Fruit fly (Drosophila melanogaster) whole organism, wandering third instar larva: Measurements from ENCODE around the gene CG9922.

ENCODE experiments used
- Abd-B ChIP-seq: fragments of >200 bp; optimal IDR thresholded peaks from 2 replicates; lab custom pipeline; 2017; ENCODE audit warnings: missing biosample characterization, missing genetic modification characterization
- CG32264 ChIP-seq: fragments of 200-800 bp; sonication (Bioruptor generic); optimal IDR thresholded peaks from 2 replicates; lab custom pipeline; 2016; ENCODE audit warnings: missing biosample characterization, missing genetic modification characterization
- CrebA ChIP-seq: fragments of 200-800 bp; sonication (Bioruptor generic); optimal IDR thresholded peaks from 2 replicates; lab custom pipeline; 2016; ENCODE audit warnings: missing biosample characterization, mild to moderate bottlenecking, missing genetic modification characterization, borderline replicate concordance
- Dif ChIP-seq: fragments of 200-275, 200-300 bp; sonication (Bioruptor generic); optimal IDR thresholded peaks from 2 replicates; lab custom pipeline; 2018; ENCODE audit warnings: missing biosample characterization, missing genetic modification characterization; ENCODE audit not compliant: partially characterized antibody
- HLH106 ChIP-seq: fragments of 200-800 bp; optimal IDR thresholded peaks from 3 replicates; lab custom pipeline; 2019; ENCODE audit warnings: missing biosample characterization, mild to moderate bottlenecking, missing genetic modification characterization, moderate library complexity
- Hnf4 ChIP-seq: fragments of 200-800 bp; sonication (Bioruptor generic); optimal IDR thresholded peaks from 2 replicates; lab custom pipeline; 2016; ENCODE audit warnings: missing biosample characterization, mild to moderate bottlenecking, missing genetic modification characterization
- Hr78 ChIP-seq: fragments of >200 bp; optimal IDR thresholded peaks from 2 replicates; lab custom pipeline; 2017; ENCODE audit warnings: missing biosample characterization, missing genetic modification characterization
- Hr83 ChIP-seq: fragments of 200-300 bp; sonication (Bioruptor generic); optimal IDR thresholded peaks from 2 replicates; lab custom pipeline; 2016; ENCODE audit warnings: missing biosample characterization, mild to moderate bottlenecking, missing genetic modification characterization, moderate library complexity; ENCODE audit not compliant: poor library complexity, severe bottlenecking
- Jra ChIP-seq: sonication (Bioruptor generic); optimal IDR thresholded peaks from 2 replicates; lab custom pipeline; 2016; ENCODE audit warnings: missing biosample characterization, missing genetic modification characterization
- OdsH ChIP-seq: fragments of 200-800 bp; sonication (Bioruptor generic); optimal IDR thresholded peaks from 2 replicates; lab custom pipeline; 2016; ENCODE audit warnings: missing biosample characterization, mild to moderate bottlenecking, missing genetic modification characterization
- Rel ChIP-seq, 2 experiments: fragments of 200-800 bp; sonication (Bioruptor generic) in 1 of 2; optimal IDR thresholded peaks; 2 replicates in 1 of 2; 3 replicates in 1 of 2; lab custom pipeline; 2016 to 2019; ENCODE audit warnings: mild to moderate bottlenecking in 2 of 2, missing biosample characterization in 2 of 2, missing genetic modification characterization in 2 of 2, moderate library complexity in 1 of 2
- Sp1 ChIP-seq: fragments of 200-800 bp; sonication (Bioruptor generic); optimal IDR thresholded peaks from 3 replicates; lab custom pipeline; 2019; ENCODE audit warnings: missing biosample characterization, mild to moderate bottlenecking, missing genetic modification characterization, moderate library complexity
- Vsx2 ChIP-seq: fragments of 200-300, 225-300 bp; sonication (Bioruptor generic); optimal IDR thresholded peaks from 2 replicates; lab custom pipeline; 2018; ENCODE audit warnings: missing biosample characterization, missing genetic modification characterization; ENCODE audit not compliant: partially characterized antibody
- brk ChIP-seq: fragments of 200-800 bp; sonication (Bioruptor generic); optimal IDR thresholded peaks from 2 replicates; lab custom pipeline; 2016; ENCODE audit warnings: missing biosample characterization, mild to moderate bottlenecking, missing genetic modification characterization
- dl ChIP-seq, 2 experiments: fragments of 175-275, 200-275 bp in 1 of 2; fragments of 200-275 bp in 1 of 2; sonication (Bioruptor generic); optimal IDR thresholded peaks; lab custom pipeline; 2018; ENCODE audit warnings: mild to moderate bottlenecking in 2 of 2, missing biosample characterization in 2 of 2, missing genetic modification characterization in 2 of 2, moderate library complexity in 2 of 2; ENCODE audit not compliant: partially characterized antibody in 2 of 2, insufficient read depth in 1 of 2
- dsf ChIP-seq: sonication (Bioruptor generic); optimal IDR thresholded peaks from 2 replicates; lab custom pipeline; 2016; ENCODE audit warnings: missing biosample characterization, missing genetic modification characterization, borderline replicate concordance
- ey ChIP-seq: fragments of 200-800 bp; sonication (Bioruptor generic); optimal IDR thresholded peaks from 2 replicates; lab custom pipeline; 2016; ENCODE audit warnings: missing biosample characterization, missing genetic modification characterization
- foxo ChIP-seq, 2 experiments: fragments of 200-800 bp; sonication (Bioruptor generic); optimal IDR thresholded peaks; 2 replicates in 1 of 2; 3 replicates in 1 of 2; lab custom pipeline; 2016 to 2017; ENCODE audit warnings: missing biosample characterization in 2 of 2, missing genetic modification characterization in 2 of 2
- h ChIP-seq: fragments of 200-800 bp; sonication (Bioruptor generic); optimal IDR thresholded peaks from 3 replicates; lab custom pipeline; 2016; ENCODE audit warnings: missing biosample characterization, mild to moderate bottlenecking, missing genetic modification characterization
- jim ChIP-seq: fragments of 175-275, 200-325 bp; sonication (Bioruptor generic); optimal IDR thresholded peaks from 2 replicates; lab custom pipeline; 2016; ENCODE audit warnings: missing biosample characterization, mild to moderate bottlenecking, missing genetic modification characterization
- pan ChIP-seq: fragments of >200 bp; optimal IDR thresholded peaks from 2 replicates; lab custom pipeline; 2017
- psq ChIP-seq: fragments of 200-800 bp; sonication (Bioruptor generic); optimal IDR thresholded peaks from 3 replicates; lab custom pipeline; 2017; ENCODE audit warnings: missing biosample characterization, mild to moderate bottlenecking, missing genetic modification characterization, moderate library complexity
- rgr ChIP-seq: fragments of 200-800 bp; sonication (Bioruptor generic); optimal IDR thresholded peaks from 3 replicates; lab custom pipeline; 2016; ENCODE audit warnings: missing biosample characterization, mild to moderate bottlenecking, missing genetic modification characterization
- sage ChIP-seq: fragments of 200-800 bp; sonication (Bioruptor generic); optimal IDR thresholded peaks from 2 replicates; lab custom pipeline; 2016; ENCODE audit warnings: missing biosample characterization, mild to moderate bottlenecking, missing genetic modification characterization
- sv ChIP-seq: fragments of 200-800 bp; sonication (Bioruptor generic); optimal IDR thresholded peaks from 3 replicates; lab custom pipeline; 2016; ENCODE audit warnings: missing biosample characterization, missing genetic modification characterization
- tai ChIP-seq: sonication (Bioruptor generic); optimal IDR thresholded peaks from 2 replicates; lab custom pipeline; 2016; ENCODE audit warnings: missing biosample characterization, missing genetic modification characterization
- usp ChIP-seq: fragments of >200 bp; optimal IDR thresholded peaks from 2 replicates; lab custom pipeline; 2017; ENCODE audit warnings: missing biosample characterization, missing genetic modification characterization
- woc ChIP-seq: sonication (Bioruptor generic); optimal IDR thresholded peaks from 2 replicates; lab custom pipeline; 2016; ENCODE audit warnings: missing biosample characterization, mild to moderate bottlenecking, missing genetic modification characterization

The CG9922 gene

DNA sequence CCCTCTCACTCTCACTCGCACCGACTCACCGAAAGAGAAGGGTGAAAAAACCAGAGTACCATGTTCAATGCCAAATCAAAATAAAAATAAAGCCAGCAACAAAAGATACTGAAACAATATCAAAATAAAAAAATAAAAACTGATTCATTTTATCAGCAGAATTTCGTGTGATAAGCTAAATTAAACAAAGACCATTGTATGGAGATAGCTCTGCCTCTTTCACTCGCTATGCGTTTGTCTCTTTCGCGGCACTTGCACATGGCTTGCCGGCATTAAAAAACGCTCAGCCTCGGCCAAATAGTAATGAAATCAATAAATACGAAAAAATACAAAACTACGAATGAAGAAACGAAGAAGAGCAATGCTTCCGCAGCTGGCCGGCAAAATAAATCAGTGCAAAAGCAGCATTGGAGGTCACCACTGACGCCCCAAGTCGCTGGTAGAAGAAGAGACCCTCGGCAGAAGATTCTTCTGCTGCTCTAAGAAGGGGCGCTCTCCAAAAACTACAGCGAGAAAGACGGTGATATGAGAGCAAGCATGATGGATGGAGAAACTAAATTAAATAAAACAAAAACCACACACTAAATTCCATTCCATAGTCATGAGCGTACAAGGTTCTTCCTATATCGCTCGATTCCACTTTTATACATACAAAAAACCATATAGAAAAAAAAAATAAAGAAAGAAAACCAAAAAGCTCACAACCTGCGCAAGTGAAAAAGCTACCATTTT is 11.8 kb downstream of the CG9922 start:
- TF ChIP-seq dl (GFP tag; optimal IDR thresholded peaks at IDR 0.05; lab: Kevin White, UChicago; ENCODE audit: insufficient read depth in 1 of 2, partially characterized antibody in 2 of 2) (no peak), Hr83 (GFP tag; lab: Kevin White, UChicago) (no peak), jim (no peak), Sp1 (GFP tag; lab: Kevin White, UChicago) (peak; percentile 30), h (GFP tag; lab: Kevin White, UChicago) (no peak), brk (GFP tag; lab: Kevin White, UChicago) (peak; percentile 29), Rel (GFP tag; optimal IDR thresholded peaks at IDR 0.05; lab: Kevin White, UChicago) (peak; percentile 34), Rel (tag; optimal IDR thresholded peaks at IDR 0.05; lab: Kevin White, UChicago) (peak; percentile 24)
- TF ChIP-seq, all 38 proteins: peak for 3

DNA sequence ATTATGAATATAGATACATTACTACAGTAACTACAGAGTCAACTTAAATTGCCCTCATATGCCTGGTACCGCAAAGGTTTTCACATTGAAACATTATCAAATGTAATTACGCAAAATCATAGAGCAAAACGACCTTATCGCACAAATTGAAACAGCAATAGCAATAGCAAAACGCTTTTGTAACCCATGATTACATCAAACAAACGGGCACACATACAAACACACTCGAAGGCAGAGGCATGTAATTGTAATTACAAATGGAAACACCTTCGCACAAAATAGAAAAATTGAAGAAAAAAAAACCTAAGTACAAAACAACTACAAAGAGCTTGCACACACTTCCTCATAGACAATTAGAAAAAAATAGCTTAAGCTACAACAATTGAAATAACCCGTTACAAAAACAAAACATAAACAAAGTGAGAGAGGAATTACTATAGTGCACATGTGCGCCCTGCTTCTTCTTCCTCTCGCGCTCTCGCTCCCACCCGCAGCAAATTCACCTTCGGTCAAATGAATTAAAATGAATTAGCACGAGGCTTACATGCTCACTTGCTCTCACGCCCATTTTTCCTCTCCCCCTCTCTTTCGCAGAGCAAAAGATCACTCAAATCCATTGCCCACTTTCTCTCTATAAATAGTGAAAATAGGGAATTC is 15.7 kb downstream of the CG9922 start:
- TF ChIP-seq ey (GFP tag; lab: Kevin White, UChicago) (no peak), tai (GFP tag; lab: Kevin White, UChicago) (no peak), Hr78 (GFP tag; lab: Kevin White, UChicago) (no peak), Dif (no peak)

DNA sequence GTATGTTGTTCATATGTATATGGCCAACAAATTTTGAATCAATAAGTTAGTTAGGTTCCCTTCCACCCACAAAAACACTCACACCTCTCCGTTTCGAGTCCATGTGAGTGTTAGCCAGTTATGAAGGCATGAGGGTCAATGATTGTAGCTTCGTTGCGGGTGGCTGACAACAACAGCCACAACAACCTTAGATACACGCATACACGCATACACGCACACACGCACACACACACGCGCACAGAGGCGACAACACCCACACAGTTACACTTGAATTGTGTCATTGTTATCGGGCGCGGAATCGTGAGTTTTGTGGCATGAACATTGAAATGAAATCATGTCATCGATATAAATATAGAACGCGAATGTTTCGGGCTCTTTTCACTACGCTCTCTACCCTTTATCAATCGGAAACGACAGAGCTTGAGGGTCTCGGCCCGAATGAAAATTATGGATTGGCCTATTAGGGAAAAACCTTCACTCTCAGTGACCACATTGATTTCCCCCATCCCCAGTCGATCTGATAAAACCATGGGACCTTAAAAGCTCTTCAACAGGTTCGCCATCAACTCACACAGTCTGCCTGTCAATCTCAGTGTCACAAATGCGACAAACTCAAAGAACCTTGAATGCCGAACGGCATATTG is 16.7 kb downstream of the CG9922 start:
- no peak for TF ChIP-seq Rel (GFP tag; optimal IDR thresholded peaks at IDR 0.05; lab: Kevin White, UChicago)
- TF ChIP-seq Rel (tag; optimal IDR thresholded peaks at IDR 0.05; lab: Kevin White, UChicago) = no peak
- no peak for TF ChIP-seq dsf (GFP tag; lab: Kevin White, UChicago)
- TF ChIP-seq woc (GFP tag; lab: Kevin White, UChicago) = no peak
- TF ChIP-seq, all 38 proteins: peak for 0

DNA sequence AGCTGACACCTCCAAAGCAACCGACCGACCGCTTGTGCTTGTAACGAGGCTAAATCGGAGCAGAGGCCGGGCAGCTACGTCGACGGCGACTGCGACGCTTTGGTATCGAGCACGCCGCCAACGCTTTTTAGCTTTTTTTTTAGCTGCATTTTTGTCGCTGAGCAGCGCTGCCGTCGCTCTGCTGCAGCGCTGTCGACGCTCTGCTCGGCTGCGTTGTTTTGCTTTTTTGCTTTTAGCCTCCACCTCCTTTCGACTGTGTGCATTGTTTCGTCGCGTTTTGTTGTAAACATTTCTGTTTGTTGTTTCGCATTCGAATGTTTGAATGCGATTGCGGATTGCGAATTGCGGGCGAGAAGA is 17.8 kb downstream of the CG9922 start:
- TF ChIP-seq Abd-B (GFP tag; lab: Kevin White, UChicago) (no peak), Jra (no peak), Hr83 (GFP tag; lab: Kevin White, UChicago) (no peak), rgr (GFP tag; lab: Kevin White, UChicago) (no peak), CG32264 (GFP tag; lab: Kevin White, UChicago) (no peak), brk (GFP tag; lab: Kevin White, UChicago) (no peak), psq (GFP tag; lab: Kevin White, UChicago) (peak; percentile 2), jim (peak; percentile 1), Hnf4 (GFP tag; lab: Kevin White, UChicago) (no peak), foxo (GFP tag; optimal IDR thresholded peaks at IDR 0.05; lab: Kevin White, UChicago) (no peak), OdsH (GFP tag; lab: Kevin White, UChicago) (no peak), sage (GFP tag; lab: Kevin White, UChicago) (no peak), usp (GFP tag; lab: Kevin White, UChicago) (no peak), h (GFP tag; lab: Kevin White, UChicago) (no peak)

DNA sequence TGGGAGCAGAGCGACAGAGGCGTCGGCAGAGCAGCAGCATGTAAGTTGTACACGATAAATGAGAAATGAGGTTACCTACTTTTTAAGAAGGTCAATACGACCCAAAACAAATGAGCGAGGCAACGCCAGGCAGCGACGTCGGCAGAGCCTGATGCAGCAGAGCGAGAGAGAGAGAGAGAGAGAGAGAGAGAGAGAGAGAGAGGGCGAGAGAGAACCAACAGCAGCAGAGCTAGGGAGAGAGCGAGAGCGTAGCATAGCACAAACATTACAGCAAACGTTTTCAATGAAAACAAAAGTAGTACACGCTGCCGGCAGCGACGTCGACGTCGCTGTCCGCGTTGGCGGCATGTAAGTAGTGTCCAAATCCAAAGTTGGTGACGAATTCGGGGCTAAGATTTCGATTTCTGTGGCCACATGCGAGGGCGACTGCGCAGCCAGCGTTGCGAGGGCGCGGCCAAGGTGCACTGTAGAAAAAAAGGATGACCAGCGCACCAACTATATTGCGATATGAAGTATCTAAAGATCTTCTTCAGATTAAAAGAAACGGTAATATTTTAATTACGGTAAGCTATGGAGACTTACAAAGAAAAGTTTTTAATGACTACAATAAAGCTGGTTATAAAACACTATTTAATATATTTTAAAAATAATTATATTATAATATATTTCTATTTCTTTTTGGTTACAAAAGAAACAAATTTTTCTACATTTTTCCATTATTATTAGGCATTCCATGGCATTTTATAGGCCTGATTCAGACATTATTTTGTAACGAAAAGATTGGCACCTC is 18.4 kb downstream of the CG9922 start:
- no peak for TF ChIP-seq ey (GFP tag; lab: Kevin White, UChicago)
- TF ChIP-seq CrebA (GFP tag; lab: Kevin White, UChicago) = no peak
- no peak for TF ChIP-seq h (GFP tag; lab: Kevin White, UChicago)
- TF ChIP-seq dl (GFP tag; optimal IDR thresholded peaks at IDR 0.05; lab: Kevin White, UChicago; ENCODE audit: insufficient read depth in 1 of 2, partially characterized antibody in 2 of 2) = peak; percentile 47 to 84
- TF ChIP-seq Dif = peak; percentile 94
- peak; percentile 36 for TF ChIP-seq sv (GFP tag; lab: Kevin White, UChicago)
- peak in 1 of 2 experiments; percentile 20 for TF ChIP-seq foxo (GFP tag; optimal IDR thresholded peaks at IDR 0.05; lab: Kevin White, UChicago)
- no peak for TF ChIP-seq HLH106 (tag; lab: Kevin White, UChicago)
- no peak for TF ChIP-seq jim
- TF ChIP-seq CG32264 (GFP tag; lab: Kevin White, UChicago) = no peak
- TF ChIP-seq OdsH (GFP tag; lab: Kevin White, UChicago) = no peak
- no peak for TF ChIP-seq pan (lab: Kevin White, UChicago)
- peak; percentile 79 for TF ChIP-seq Vsx2 (GFP tag; lab: Kevin White, UChicago)
